Worm (Caenorhabditis elegans): ENCODE results near the gene parn-2.

DNA sequence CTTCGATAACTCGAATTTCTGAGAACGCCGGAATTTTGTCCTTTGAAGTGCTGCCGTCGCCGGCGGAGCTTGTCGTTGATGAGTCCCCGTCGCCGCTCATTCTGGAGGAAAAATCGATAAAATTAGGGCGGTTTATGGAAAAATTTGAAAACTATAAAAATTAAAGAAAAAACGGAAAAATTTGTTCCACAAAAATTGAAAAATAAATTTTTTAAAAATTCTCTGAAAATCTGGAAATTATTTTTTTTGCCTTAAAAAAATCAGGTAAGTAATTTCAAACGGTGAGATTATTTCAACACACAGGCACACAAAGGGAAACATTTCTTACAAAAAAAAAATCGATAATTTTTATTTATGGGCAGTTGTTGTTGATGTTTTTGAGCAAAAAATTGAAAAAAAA lies at the start of gene parn-2:
- TF ChIP-seq sem-2 (GFP tag; optimal IDR thresholded peaks at IDR 0.05) (no peak), ztf-11 (tag; optimal IDR thresholded peaks at IDR 0.05) (no peak), lin-13 (tag; optimal IDR thresholded peaks at IDR 0.05) (no peak), lin-32 (GFP tag; optimal IDR thresholded peaks at IDR 0.05) (no peak), zip-8 (tag; optimal IDR thresholded peaks at IDR 0.05) (no peak), nhr-237 (tag; optimal IDR thresholded peaks at IDR 0.05) (no peak)
